Worm (Caenorhabditis elegans) whole organism, L4 larva: ENCODE data around the gene F09E5.11.

Source experiments
- F49E8.2 ChIP-seq: sonication (generic microtip); optimal IDR thresholded peaks from 2 replicates; lab custom pipeline; 2016; ENCODE audit warnings: missing compliant biosample characterization, mild to moderate bottlenecking, missing genetic modification characterization, borderline replicate concordance
- ZK546.5 ChIP-seq, 2 experiments: sonication (generic microtip); optimal IDR thresholded peaks; 2 replicates each; lab custom pipeline; 2017; ENCODE audit warnings: missing biosample characterization in 2 of 2, missing genetic modification characterization in 2 of 2
- aly-2 ChIP-seq: sonication (generic microtip); optimal IDR thresholded peaks from 2 replicates; lab custom pipeline; 2018; ENCODE audit warnings: missing biosample characterization, missing genetic modification characterization
- ces-1 ChIP-seq: fragments of 150-350 bp; sonication (generic microtip); optimal IDR thresholded peaks from 4 replicates; lab custom pipeline; 2014; ENCODE audit warnings: missing biosample characterization, missing genetic modification reagents, missing genetic modification characterization
- duxl-1 ChIP-seq: sonication (generic microtip); optimal IDR thresholded peaks from 2 replicates; lab custom pipeline; 2016; ENCODE audit warnings: mild to moderate bottlenecking, missing genetic modification characterization, moderate library complexity, missing compliant biosample characterization; ENCODE audit not compliant: poor library complexity
- gei-8 ChIP-seq: fragments of 200-800 bp; sonication (Bioruptor generic); optimal IDR thresholded peaks from 2 replicates; lab custom pipeline; 2018; ENCODE audit warnings: mild to moderate bottlenecking, missing genetic modification characterization, missing compliant biosample characterization
- lsy-2 ChIP-seq, 2 experiments: fragments of 150-350 bp in 1 of 2; sonication (generic microtip) in 1 of 2; optimal IDR thresholded peaks; 2 replicates each; lab custom pipeline; 2014 to 2017; ENCODE audit warnings: missing biosample characterization in 2 of 2, missing genetic modification characterization in 2 of 2
- nhr-111 ChIP-seq: fragments of 200-800 bp; sonication (Bioruptor generic); optimal IDR thresholded peaks from 2 replicates; lab custom pipeline; 2018; ENCODE audit warnings: mild to moderate bottlenecking, missing genetic modification characterization, missing compliant biosample characterization
- nhr-77 ChIP-seq: fragments of 150-350 bp; optimal IDR thresholded peaks from 2 replicates; lab custom pipeline; 2014; ENCODE audit warnings: missing biosample characterization, missing genetic modification characterization
- saeg-2 ChIP-seq: fragments of 200-800 bp; sonication (Bioruptor generic); IDR thresholded peaks from 2 replicates; pipeline ENCODE4 v1.3.6; 2022; ENCODE audit warnings: missing genetic modification reagents, missing genetic modification characterization, missing compliant biosample characterization
- unc-62 ChIP-seq, 3 experiments: fragments of 150-350 bp in 1 of 3; sonication (generic microtip); optimal IDR thresholded peaks in 2 of 3; peaks in 1 of 3; 1 replicate in 1 of 3; 2 replicates in 2 of 3; lab custom pipeline; 2014 to 2017; ENCODE audit warnings: missing biosample characterization in 3 of 3, missing genetic modification characterization in 3 of 3, missing genetic modification reagents in 3 of 3, missing genotype in 1 of 3
- vab-7 ChIP-seq: fragments of 200-800 bp; sonication (Bioruptor generic); IDR thresholded peaks from 2 replicates; pipeline ENCODE4 v1.3.6; 2022; ENCODE audit warnings: missing genetic modification reagents, missing genetic modification characterization, missing compliant biosample characterization
- zag-1 ChIP-seq: fragments of 150-350 bp; optimal IDR thresholded peaks from 2 replicates; lab custom pipeline; 2014; ENCODE audit warnings: missing biosample characterization, missing genetic modification characterization
- ztf-11 ChIP-seq: fragments of 150-350 bp; optimal IDR thresholded peaks from 2 replicates; lab custom pipeline; 2014; ENCODE audit warnings: missing biosample characterization, missing genetic modification characterization

DNA sequence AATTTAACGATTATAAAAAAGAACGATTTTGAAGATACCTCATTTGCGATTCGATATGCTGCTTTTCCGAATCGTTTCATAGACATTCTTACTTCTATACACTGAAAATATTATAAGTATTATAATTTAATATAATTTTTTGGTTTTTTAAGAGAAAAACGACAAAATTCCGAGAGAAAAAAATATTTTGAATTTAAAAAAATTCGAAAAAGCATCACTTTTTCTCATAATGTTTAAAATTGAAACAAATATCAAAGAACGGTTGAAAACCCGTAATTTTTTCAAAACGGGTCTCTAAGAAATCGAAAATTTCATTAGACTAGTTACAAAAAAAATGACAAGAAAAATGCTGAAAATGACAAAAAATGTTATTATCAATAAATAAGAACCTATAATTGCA is 37.6 kb upstream of the F09E5.11 start, which contains the start of gene pink-1:
- no peak for TF ChIP-seq vab-7
- TF ChIP-seq aly-2 (tag; lab: Kevin White, UChicago), result no peak
- TF ChIP-seq lsy-2 (tag; optimal IDR thresholded peaks at IDR 0.05; lab: Kevin White, UChicago), result no peak
- no peak for TF ChIP-seq saeg-2 (GFP tag; lab: Robert Waterston, UW)
- TF ChIP-seq duxl-1 (tag; lab: Kevin White, UChicago), result no peak
- TF ChIP-seq F49E8.2, result no peak
- no peak for TF ChIP-seq nhr-111 (GFP tag; lab: Kevin White, UChicago)
- no peak for TF ChIP-seq gei-8 (GFP tag; lab: Kevin White, UChicago)
- TF ChIP-seq zag-1 (tag; lab: Kevin White, UChicago), result no peak
- TF ChIP-seq ces-1, result no peak
- no peak for TF ChIP-seq ztf-11 (tag; lab: Kevin White, UChicago)
- TF ChIP-seq unc-62 (GFP tag; optimal IDR thresholded peaks at IDR 0.05 in 1 of 2; lab: Kevin White, UChicago), result no peak
- no peak for TF ChIP-seq unc-62 (tag; optimal IDR thresholded peaks at IDR 0.05; lab: Kevin White, UChicago)
- TF ChIP-seq nhr-77, result no peak
- no peak for TF ChIP-seq ZK546.5 (tag; optimal IDR thresholded peaks at IDR 0.05; lab: Kevin White, UChicago)
